Worm (Caenorhabditis elegans) whole organism, dauer: ENCODE data around the gene math-38.
"Not testable (repeated sequence)": the region's sequence is repeated elsewhere in the genome, so short reads cannot be mapped to it uniquely, and the experiment has no call there.

Source experiments
- unc-62 ChIP-seq: sonication (generic microtip); optimal IDR thresholded peaks from 2 replicates; lab custom pipeline; 2017; ENCODE audit warnings: missing biosample characterization, missing genetic modification reagents, missing genetic modification characterization

Gene math-38

DNA sequence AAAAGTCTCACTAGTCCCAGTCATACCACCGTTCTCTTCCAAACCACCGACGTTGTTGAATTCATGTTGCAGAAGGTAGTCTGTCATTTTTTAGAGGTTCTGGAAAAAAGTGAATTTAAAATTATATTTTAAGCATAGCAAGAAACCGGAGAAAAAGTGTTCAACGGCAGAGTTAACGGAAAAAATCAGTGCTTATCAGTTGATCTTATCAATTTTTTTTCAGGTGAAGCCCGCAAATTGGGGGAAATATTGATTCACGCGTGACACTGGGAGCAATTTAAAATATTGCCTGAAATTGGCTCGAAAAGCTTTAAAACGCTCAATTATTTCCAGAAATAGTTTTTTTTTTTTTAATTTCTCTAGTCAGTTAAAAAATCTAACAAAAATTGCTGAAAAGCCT is at the start of gene math-38:
Gene math-38, minus strand, starts transcription at position 101 of the 400 bp plus-strand sequence.
- no peak for TF ChIP-seq unc-62 (GFP tag; lab: Kevin White, UChicago)

DNA sequence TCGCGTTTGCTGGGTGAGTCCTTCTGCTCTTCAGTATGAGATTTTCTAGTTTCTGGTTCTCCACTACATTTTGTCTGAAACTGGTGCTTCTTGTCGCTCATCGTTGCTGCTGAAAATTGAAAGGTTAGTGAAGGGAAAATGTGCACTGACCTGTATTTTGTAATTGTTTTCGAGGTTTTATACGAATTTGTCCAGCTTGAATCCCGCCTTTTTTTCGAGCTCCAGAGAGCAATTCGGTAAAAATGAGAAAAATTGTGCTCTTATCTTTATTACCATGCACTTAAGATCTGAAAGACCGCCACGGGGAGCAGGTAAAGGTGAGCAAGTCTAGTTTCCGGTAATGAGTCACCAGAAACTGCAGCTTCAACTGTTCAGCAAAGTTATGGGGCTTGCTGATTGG is 48.0 kb upstream of the math-38 start, which contains the start of gene C08E3.15:
Gene C08E3.15, minus strand, starts transcription at position 101 of the 400 bp plus-strand sequence.
- not testable (repeated sequence) for TF ChIP-seq unc-62 (GFP tag; lab: Kevin White, UChicago)

DNA sequence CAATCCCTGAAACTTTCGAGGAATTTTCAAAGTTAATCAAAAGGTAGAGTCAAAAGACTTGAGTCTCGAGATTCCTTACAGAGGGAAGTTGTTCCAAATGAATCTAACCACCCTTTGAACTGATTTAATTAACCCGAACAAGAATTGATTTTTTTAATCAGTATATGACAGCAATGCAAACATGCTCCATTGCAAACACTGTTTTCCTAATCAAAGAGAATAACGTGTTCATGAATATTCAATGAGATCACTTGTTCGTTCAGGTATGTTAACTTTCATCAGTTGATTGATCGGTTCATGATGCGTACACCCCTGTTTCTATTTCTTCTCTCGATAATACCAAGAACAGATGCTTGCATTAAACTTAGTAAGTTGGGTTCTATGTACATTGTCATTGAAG is 45.9 kb upstream of the math-38 start, which contains the start of gene C08E3.14:
Gene C08E3.14, plus strand, starts transcription at position 301 of the 400 bp plus-strand sequence.
- no peak for TF ChIP-seq unc-62 (GFP tag; lab: Kevin White, UChicago)

DNA sequence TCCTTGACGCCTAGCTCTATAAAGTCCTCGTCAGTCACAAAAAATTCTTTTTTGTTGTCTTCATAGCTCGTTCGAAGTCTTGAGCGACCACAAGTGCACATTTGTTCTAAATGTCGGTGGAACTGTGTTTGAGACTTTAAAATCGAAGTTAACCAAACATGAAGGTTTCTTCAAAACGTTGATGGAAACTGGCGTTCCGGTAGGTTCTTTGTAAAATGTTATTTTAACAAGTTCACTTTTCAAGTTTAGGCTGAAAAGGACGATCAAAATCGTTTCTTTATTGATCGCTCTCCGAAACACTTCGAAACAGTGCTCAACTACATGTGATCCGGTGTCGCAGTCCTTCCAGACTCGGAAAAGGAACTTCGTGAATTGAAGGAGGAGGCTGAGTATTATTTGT is 44.8 kb upstream of the math-38 start, which contains the start of gene fbxa-160:
Gene fbxa-160, minus strand, starts transcription at position 101 of the 400 bp plus-strand sequence.
- TF ChIP-seq unc-62 (GFP tag; lab: Kevin White, UChicago) = no peak

DNA sequence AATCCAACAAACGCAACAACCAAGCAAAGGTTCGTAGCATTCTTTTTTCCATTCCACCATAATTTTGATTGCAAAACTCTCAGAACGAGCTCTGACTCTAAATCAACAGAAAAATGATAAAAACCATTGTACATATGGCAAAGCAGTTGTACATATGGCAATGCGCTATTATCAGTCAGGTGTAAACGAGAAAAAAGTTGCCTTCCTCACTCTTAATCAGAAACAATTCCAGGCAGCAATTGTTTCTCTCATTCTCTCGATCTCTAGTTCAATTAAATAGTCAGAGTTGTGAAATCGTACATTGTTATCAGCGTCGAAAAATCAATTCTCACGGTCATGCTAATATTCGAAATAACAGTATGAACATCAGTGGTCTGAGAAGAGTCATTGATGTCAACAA is 42.0 kb upstream of the math-38 start:
- TF ChIP-seq unc-62 (GFP tag; lab: Kevin White, UChicago) = no peak

DNA sequence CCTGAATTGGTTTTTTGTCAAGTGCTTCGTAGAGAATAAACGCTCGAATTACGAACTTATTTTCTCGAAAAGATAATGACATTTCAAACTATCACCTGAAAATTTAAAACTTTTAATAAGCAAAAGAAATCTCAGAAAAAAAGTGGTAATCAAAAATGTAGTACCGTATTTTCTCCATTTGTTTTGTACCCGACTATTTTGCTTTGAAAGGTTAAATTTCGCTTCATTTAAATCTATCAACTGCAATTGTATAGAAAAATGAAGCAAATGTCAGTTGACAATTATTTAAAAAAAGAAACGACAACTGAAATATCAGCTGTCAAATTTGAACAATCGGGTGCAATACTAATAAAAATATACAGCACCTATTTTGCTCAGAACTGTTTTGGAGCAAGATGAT is 41.4 kb upstream of the math-38 start, which contains the start of gene fbxa-158:
Gene fbxa-158, minus strand, starts transcription at position 101 of the 400 bp plus-strand sequence.
- no peak for TF ChIP-seq unc-62 (GFP tag; lab: Kevin White, UChicago)

DNA sequence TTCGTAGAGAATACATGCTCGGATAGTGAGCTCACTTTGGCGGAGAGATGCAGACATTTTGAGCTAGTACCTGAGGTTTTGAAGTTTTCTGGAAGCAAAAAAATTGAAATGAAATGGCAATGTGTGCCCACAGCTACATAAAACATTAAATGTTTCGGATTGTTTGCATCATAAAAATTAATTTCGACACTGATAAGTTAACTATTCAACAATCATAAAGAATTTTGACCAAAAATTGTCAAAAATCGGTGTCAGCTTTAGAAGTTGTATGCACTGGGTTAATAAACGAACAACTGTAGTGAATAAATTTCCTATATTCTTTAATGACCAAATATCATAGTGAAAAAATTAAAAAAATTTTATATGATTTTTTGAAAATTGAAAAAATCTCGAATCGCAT is 39.2 kb upstream of the math-38 start, which contains the start of gene fbxa-166:
Gene fbxa-166, minus strand, starts transcription at position 101 of the 400 bp plus-strand sequence.
- no peak for TF ChIP-seq unc-62 (GFP tag; lab: Kevin White, UChicago)

DNA sequence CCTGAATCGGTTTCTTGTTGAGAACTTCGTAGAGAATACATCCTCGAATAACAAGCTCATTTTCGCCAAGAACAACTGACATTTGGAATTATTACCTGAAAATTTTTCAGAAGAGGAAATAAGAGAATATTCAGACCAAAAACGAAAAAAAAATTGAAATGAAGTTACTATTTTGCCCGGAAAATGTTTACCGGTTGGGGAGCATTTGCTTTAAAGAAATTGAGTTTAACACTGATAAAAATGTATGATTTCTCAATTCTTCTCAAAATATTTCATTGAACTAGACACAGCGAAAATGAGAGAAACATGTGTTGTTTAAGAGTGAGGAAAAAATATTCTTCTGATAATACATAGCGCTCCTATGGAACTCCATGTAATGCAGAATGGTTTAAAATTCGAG is 36.6 kb upstream of the math-38 start, which contains the start of gene fbxa-165:
Gene fbxa-165, minus strand, starts transcription at position 101 of the 400 bp plus-strand sequence.
- TF ChIP-seq unc-62 (GFP tag; lab: Kevin White, UChicago) = no peak

DNA sequence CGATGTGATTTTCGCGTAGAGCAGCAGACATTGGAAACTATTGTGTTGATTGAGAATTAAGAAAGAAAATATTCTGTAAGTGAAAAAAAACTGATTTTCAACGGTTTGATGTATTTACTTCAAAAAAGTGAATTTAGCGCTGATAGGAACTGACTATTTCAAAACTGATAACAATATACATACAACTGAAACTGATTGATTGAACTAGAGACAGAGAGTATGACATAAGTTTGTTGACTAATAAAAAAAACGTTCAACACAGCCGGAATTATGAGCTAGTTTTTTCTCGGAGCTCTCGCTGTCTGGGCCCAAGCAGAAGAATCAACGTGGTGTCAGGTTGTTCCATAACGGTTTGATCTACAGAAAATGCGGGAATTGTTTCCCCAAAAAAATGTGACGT is 34.2 kb upstream of the math-38 start, which contains the start of gene fbxa-164:
Gene fbxa-164, minus strand, starts transcription at position 101 of the 400 bp plus-strand sequence.
- no peak for TF ChIP-seq unc-62 (GFP tag; lab: Kevin White, UChicago)

DNA sequence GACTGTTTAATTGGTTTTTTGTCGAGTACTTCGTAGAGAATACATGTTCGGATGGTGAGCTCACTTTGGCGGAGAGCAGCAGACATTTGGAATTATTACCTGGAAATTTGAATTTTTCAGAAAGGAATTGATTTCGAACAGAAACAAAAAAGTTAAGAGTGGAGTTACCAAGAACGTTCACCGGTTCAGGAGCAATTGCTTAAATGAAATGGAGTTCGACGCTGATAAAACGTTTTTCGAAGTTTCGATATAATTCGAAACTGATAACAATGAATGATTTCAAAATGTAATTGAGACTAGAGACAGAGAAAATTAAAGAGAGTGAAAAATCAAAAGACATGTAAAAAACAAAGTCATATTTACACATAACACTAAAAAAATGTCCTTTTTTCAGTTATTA is 30.8 kb upstream of the math-38 start, which contains the start of gene fbxa-163:
Gene fbxa-163, minus strand, starts transcription at position 101 of the 400 bp plus-strand sequence.
- TF ChIP-seq unc-62 (GFP tag; lab: Kevin White, UChicago) = no peak

DNA sequence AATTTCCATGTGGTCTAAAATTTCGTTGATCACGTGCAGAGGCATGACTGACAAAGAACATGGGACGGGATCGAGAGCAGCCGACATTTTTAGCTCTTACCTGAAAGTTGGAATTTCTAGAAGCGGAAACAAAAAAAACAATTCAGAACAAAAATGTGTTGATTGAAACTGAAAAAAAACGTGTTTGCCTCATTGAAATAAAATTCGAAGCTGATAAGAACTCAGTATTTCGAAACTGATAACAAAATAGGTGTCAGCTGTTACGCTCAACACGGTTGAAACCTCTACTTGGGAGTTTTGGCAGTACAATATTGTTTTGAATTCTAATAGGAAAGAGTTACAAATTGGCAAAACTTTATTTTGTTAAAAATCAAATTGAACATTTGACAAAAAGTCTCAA is 29.1 kb upstream of the math-38 start:
- no peak for TF ChIP-seq unc-62 (GFP tag; lab: Kevin White, UChicago)

DNA sequence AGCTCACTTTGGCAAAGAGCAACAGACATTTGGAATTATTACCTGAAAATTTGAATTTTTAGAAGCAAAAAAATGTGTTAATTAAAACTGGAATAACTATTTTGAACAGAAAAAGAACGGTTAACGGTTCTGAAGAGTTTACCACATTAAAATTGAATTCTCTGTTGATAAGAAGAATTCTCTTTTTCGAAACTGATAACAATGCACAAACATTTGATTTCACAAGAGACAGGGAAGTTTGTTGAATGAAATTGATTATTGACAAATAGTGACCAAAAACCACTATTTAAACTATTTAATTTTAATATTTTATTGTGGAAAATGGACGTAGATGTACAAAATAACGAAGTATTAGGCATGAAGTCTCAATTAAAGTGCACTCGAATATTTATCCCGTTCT is 27.8 kb upstream of the math-38 start:
- no peak for TF ChIP-seq unc-62 (GFP tag; lab: Kevin White, UChicago)

DNA sequence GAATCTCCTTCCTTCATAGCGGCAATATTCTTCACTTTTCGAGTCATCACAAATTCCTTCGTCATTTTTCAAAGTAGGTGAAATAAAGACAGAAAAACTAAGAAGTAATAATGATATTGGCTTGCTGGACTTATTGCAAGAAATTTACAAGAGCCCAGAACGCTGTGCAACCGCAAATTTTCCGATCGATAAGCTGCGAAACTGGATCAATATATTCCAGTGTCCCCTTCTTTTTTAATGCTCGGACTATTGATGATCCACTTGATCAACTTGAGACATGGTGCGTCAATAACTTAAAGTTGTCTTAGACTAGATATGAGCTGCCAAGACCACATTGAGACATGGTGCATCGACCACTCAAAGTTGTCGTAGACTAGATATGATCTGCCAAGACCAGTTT is 26.3 kb upstream of the math-38 start, which contains the start of gene bath-33:
Gene bath-33, minus strand, starts transcription at position 101 of the 400 bp plus-strand sequence.
- no peak for TF ChIP-seq unc-62 (GFP tag; lab: Kevin White, UChicago)

DNA sequence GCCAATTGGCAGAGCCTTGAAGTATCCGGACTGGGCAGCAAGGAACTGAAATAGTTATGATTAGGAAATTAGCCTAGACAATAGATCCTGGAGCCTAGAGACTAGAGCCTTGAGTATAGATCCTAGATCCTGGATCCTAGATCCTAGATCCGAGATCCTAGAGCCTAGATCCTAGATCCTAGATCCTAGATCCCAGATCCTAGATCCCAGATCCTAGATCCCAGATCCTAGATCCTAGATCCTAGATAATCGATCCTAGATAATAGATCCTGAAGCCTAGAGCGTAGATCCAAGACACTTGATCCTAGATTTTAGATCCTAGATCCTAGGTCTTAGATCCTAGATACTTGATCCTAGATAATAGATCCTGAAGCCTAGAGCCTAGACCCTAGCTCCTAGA is 25.2 kb upstream of the math-38 start:
- no peak for TF ChIP-seq unc-62 (GFP tag; lab: Kevin White, UChicago)

DNA sequence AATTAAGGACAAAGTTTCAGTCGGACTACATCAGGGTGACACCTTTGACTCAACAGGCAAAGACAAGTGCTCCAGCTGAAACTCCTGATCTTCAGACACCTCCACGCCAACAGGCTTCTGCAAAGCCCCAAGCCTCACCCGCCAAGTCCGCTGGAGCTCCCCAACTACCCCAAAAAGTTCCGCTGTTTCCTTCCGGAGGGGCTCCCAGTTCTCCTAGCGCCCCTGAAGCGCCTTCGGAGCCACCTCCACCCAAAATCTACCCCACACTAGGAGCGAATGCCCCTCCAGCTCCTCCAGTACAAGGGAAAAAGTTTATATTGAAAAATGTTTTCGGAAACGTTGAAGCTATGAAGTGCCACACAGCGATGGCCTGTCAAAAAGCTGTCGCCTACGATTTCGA is 23.3 kb upstream of the math-38 start:
- no peak for TF ChIP-seq unc-62 (GFP tag; lab: Kevin White, UChicago)

DNA sequence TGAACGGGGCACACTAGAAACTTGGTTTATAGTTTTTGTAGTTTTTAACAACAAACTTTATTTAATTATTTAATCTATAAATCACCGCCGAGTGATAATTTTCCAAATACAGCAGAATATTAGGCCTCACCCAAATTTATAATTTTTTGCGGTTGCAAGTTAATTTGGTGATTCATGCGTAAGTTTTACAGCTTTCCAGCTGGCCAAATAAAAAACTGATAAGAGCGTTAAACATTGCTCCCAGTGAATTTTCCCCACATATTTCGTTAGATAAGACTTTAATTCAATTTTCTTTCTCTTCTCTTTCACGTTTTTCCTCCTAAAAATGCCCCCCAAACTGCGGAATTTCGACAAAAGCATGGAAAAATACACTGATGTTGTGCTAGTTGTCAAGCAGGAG is 21.7 kb upstream of the math-38 start, which contains the start of gene bath-47:
Gene bath-47, plus strand, starts transcription at position 305 of the 400 bp plus-strand sequence.
- TF ChIP-seq unc-62 (GFP tag; lab: Kevin White, UChicago) = no peak

DNA sequence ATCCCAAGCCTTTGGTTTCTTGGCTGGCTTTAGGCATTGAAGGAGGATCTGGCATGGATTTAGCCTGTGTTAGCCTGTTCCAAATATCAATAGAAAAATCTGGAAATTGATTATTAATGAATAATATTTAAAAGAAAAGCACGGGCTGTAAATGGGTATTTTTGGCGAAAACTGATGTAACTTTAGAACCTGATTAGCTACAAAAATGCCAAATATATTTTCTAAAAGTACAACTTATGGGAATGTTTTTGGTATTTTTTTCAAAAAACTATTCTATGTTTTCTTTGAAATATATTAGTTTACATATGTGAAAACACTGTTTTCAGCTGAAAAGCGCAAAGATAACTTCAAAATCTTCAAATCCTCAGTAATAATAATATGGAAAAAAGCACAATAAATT is 20.9 kb upstream of the math-38 start, which contains the start of gene bath-26:
Gene bath-26, minus strand, starts transcription at position 101 of the 400 bp plus-strand sequence.
- no peak for TF ChIP-seq unc-62 (GFP tag; lab: Kevin White, UChicago)
